Worm (Caenorhabditis elegans): ENCODE results near the gene nep-1.
A peak's percentile ranks its signal among the peaks of the same experiment; 100 is the strongest.

Gene nep-1

DNA sequence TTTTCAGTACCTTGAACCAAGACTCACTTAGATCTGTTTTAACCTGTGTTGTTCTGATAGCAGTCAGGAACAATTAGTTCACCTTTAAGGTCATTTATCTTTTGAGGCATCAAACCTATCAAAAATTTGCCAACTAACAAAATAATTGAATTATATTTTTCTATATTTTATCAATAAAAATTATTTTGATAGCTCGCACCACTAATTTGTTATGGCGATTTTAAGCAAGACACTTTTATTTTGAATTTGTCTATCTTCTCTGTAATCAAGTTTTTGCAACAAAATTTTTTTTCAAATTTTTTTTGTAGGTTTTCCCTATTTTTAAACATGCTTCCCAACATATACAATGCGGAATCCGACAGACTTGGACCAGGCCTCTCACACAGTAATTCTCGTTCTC is 31.7 kb upstream of the nep-1 start, which contains the start of gene kel-1:
Gene kel-1, plus strand, starts transcription at position 301 of the 400 bp plus-strand sequence.
- TF ChIP-seq nhr-237 (tag; optimal IDR thresholded peaks at IDR 0.05) (no peak), unc-39 (tag; optimal IDR thresholded peaks at IDR 0.05) (no peak), lsy-12 (tag; optimal IDR thresholded peaks at IDR 0.05) (no peak)

- TF ChIP-seq fkh-10 (GFP tag; optimal IDR thresholded peaks at IDR 0.05), result no peak
- no peak for TF ChIP-seq sea-2 (GFP tag; optimal IDR thresholded peaks at IDR 0.05)
- TF ChIP-seq pha-4 (tag; optimal IDR thresholded peaks at IDR 0.05), result peak; percentile 15
- no peak for TF ChIP-seq mml-1 (tag; optimal IDR thresholded peaks at IDR 0.05)
- no peak for TF ChIP-seq jun-1 (tag; optimal IDR thresholded peaks at IDR 0.05)
- peak; percentile 29 for TF ChIP-seq hmg-11 (tag; optimal IDR thresholded peaks at IDR 0.05)
These were observed 31.0 kb upstream of the nep-1 start for ce11 chrII:11688011-11688410.

DNA sequence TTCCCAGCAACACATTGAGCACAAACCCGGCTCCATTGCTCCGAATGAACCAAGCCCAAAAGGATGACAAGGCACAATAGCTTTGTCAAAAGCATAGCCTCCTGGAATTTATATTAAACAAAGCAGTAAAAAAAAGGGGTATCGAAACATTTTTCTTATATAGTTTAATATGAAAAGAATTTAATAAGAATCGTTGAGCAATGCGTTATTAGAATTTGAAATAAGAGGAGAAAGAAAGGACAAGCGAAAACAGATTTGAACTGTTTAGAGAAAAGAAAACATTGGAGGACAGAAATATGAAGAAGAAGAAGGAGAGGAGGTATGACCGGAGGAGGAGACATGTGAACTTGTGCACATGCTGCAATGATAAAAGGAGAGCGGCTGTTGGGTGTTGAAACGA is 28.2 kb upstream of the nep-1 start, which contains the start of gene C47D12.5:
Gene C47D12.5, minus strand, starts transcription at position 101 of the 400 bp plus-strand sequence.
- TF ChIP-seq ZK546.5 (tag; optimal IDR thresholded peaks at IDR 0.05), result no peak
- no peak for TF ChIP-seq elt-1 (tag; optimal IDR thresholded peaks at IDR 0.05)
- TF ChIP-seq ceh-82 (tag; optimal IDR thresholded peaks at IDR 0.05), result no peak
- TF ChIP-seq mml-1 (tag; optimal IDR thresholded peaks at IDR 0.05), result no peak
- TF ChIP-seq fkh-10 (GFP tag; optimal IDR thresholded peaks at IDR 0.05), result no peak
- no peak for TF ChIP-seq fkh-2 (tag; optimal IDR thresholded peaks at IDR 0.05)
- no peak for TF ChIP-seq hmg-11 (tag; optimal IDR thresholded peaks at IDR 0.05)
- TF ChIP-seq nfya-1 (tag; optimal IDR thresholded peaks at IDR 0.05; ENCODE audit: insufficient read depth), result no peak
- TF ChIP-seq ceh-16 (tag; optimal IDR thresholded peaks at IDR 0.05), result no peak
- TF ChIP-seq nhr-43 (tag; optimal IDR thresholded peaks at IDR 0.05; ENCODE audit: poor library complexity, severe bottlenecking), result no peak
- TF ChIP-seq nhr-67 (tag; optimal IDR thresholded peaks at IDR 0.05), result no peak
- TF ChIP-seq nhr-237 (tag; optimal IDR thresholded peaks at IDR 0.05), result no peak
- no peak for TF ChIP-seq zag-1 (tag; optimal IDR thresholded peaks at IDR 0.05)
- no peak for TF ChIP-seq jun-1 (tag; optimal IDR thresholded peaks at IDR 0.05)
- no peak for TF ChIP-seq egl-27 (tag; optimal IDR thresholded peaks at IDR 0.05)

DNA sequence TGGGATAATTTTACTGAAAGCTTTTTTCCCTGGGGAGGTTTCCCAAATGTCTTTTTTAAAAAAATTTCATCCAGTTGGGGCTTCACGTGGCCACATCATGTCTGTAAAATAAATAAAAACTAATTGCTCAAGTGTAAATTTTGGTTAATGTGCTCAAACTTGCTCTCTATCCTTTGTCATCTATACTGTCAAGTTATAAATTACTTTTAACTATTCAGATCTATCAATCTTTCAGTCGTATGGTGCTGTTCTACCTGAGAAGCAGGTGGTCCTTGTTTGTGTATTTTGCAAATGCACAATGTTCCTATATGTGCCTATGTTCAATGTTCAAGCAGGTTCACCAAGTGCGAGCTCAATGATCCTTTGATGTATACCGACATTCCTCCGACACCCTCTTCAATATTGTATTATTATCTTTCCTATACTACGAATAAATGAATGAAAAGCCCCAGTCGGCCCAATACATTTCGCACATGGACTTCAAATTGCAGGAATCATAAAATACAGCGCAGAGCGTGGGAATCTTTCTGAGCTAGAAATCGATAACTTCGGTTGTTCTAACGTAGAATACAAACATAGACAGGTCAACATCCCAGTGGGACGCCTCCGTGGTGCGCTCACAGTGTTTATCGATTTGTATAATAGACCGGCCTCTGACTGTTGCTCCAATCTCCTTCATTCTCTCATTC is 24.3 kb upstream of the nep-1 start, which contains the start of the genes sfxn-1.4 and C47D12.4:
Gene sfxn-1.4, minus strand, starts transcription at position 101 of the 689 bp plus-strand sequence.
Gene C47D12.4, plus strand, starts transcription at position 639 of the 689 bp plus-strand sequence.
- TF ChIP-seq mdl-1 (tag; optimal IDR thresholded peaks at IDR 0.05) (no peak), fkh-10 (GFP tag; optimal IDR thresholded peaks at IDR 0.05) (no peak), nhr-23 (tag; optimal IDR thresholded peaks at IDR 0.05) (no peak), ceh-28 (tag; optimal IDR thresholded peaks at IDR 0.05) (no peak), ceh-9 (tag; optimal IDR thresholded peaks at IDR 0.05) (no peak), ztf-11 (tag; optimal IDR thresholded peaks at IDR 0.05) (no peak), nhr-28 (tag; optimal IDR thresholded peaks at IDR 0.05) (no peak), unc-62 (GFP tag; optimal IDR thresholded peaks at IDR 0.05) (no peak), ztf-4 (tag; optimal IDR thresholded peaks at IDR 0.05) (no peak), nhr-67 (tag; optimal IDR thresholded peaks at IDR 0.05) (no peak), fos-1 (tag; optimal IDR thresholded peaks at IDR 0.05) (no peak), egl-5 (tag; optimal IDR thresholded peaks at IDR 0.05) (no peak), fkh-2 (tag; optimal IDR thresholded peaks at IDR 0.05) (no peak), ama-1 (optimal IDR thresholded peaks at IDR 0.05) (no peak), nhr-237 (tag; optimal IDR thresholded peaks at IDR 0.05) (no peak), zag-1 (tag; optimal IDR thresholded peaks at IDR 0.05) (no peak), nhr-76 (tag; optimal IDR thresholded peaks at IDR 0.05) (no peak), pha-4 (tag; optimal IDR thresholded peaks at IDR 0.05) (no peak)

- TF ChIP-seq fkh-10 (GFP tag; optimal IDR thresholded peaks at IDR 0.05) (no peak), zag-1 (tag; optimal IDR thresholded peaks at IDR 0.05) (no peak), elt-2 (tag; optimal IDR thresholded peaks at IDR 0.05) (no peak), ztf-11 (tag; optimal IDR thresholded peaks at IDR 0.05) (no peak), nhr-237 (tag; optimal IDR thresholded peaks at IDR 0.05) (no peak), lsy-12 (tag; optimal IDR thresholded peaks at IDR 0.05) (no peak)
These were observed 23.2 kb upstream of the nep-1 start for ce11 chrII:11680220-11680619.

Data from whole organism, L3 larva.